Fruit fly (Drosophila melanogaster): ENCODE results near the gene ds.

DNA sequence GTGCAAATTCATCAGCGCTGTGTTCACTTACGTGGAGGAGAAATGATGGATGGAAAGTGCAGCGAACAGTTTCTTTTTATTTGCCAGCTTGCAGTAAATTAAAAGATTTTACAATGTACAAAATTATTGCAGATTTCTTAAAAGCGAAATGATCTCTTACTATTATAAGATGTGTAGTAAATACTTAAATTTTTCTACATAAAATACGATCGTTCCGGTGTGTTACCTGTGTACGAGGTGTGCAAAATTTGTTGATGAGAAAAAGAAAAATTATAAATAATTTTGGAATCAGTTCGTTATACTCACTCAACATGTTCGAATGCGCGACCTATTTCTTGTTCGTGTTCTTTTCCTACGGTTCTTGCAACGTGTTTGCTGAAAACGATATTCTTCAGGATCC is 89.4 kb downstream of the ds start, which contains the start of gene CG2839:
- TF ChIP-seq CG8478 (optimal IDR thresholded peaks at IDR 0.05), result no peak
- TF ChIP-seq EcR (GFP tag; optimal IDR thresholded peaks at IDR 0.05), result no peak
- no peak for TF ChIP-seq psq (optimal IDR thresholded peaks at IDR 0.05)
- no peak for TF ChIP-seq Dll (optimal IDR thresholded peaks at IDR 0.05)
- no peak for TF ChIP-seq usp (GFP tag; optimal IDR thresholded peaks at IDR 0.05)
- TF ChIP-seq pan (optimal IDR thresholded peaks at IDR 0.05), result no peak

All from whole organism.